Fruit fly (Drosophila melanogaster) whole organism, embryonic: ENCODE data around the gene Mvb12.

Experiments used
- BEAF-32 ChIP-seq: fragments of 200-800 bp; sonication (Bioruptor generic); optimal IDR thresholded peaks from 3 replicates; lab custom pipeline; 2017; ENCODE audit warnings: missing biosample characterization, missing genetic modification characterization, mild to moderate bottlenecking, moderate library complexity, missing genetic modification reagents
- CG10274 ChIP-seq: fragments of 200-800 bp; sonication (Bioruptor generic); optimal IDR thresholded peaks from 3 replicates; lab custom pipeline; 2017; ENCODE audit warnings: missing biosample characterization, mild to moderate bottlenecking, missing genetic modification characterization
- CG10543 ChIP-seq: fragments of 200-800 bp; sonication (Bioruptor generic); optimal IDR thresholded peaks from 3 replicates; lab custom pipeline; 2017; ENCODE audit warnings: missing biosample characterization, mild to moderate bottlenecking, missing genetic modification characterization, moderate library complexity
- CG10565 ChIP-seq: fragments of 200-800 bp; sonication (Bioruptor generic); optimal IDR thresholded peaks from 3 replicates; lab custom pipeline; 2016; ENCODE audit warnings: missing biosample characterization, mild to moderate bottlenecking, missing genetic modification characterization
- CG13287 ChIP-seq: fragments of 200-800 bp; sonication (Bioruptor generic); IDR thresholded peaks from 2 replicates; pipeline ENCODE4 v1.3.6; 2022; ENCODE audit warnings: missing biosample characterization, missing genetic modification characterization; ENCODE audit not compliant: partially characterized antibody
- CG13296 ChIP-seq: fragments of 200-800 bp; sonication (Bioruptor generic); optimal IDR thresholded peaks from 3 replicates; lab custom pipeline; 2018; ENCODE audit warnings: missing biosample characterization, mild to moderate bottlenecking, missing genetic modification characterization
- CG14667 ChIP-seq: fragments of 200-800 bp; sonication (Bioruptor generic); IDR thresholded peaks from 2 replicates; pipeline ENCODE4 v1.3.6; 2022; ENCODE audit warnings: missing biosample characterization, missing genetic modification characterization
- CG15011 ChIP-seq: fragments of 200-800 bp; sonication (Bioruptor generic); optimal IDR thresholded peaks from 3 replicates; lab custom pipeline; 2018; ENCODE audit warnings: missing biosample characterization, mild to moderate bottlenecking, missing genetic modification characterization
- CG15514 ChIP-seq: fragments of 200-800 bp; sonication (Bioruptor generic); optimal IDR thresholded peaks from 3 replicates; lab custom pipeline; 2017; ENCODE audit warnings: missing biosample characterization, missing genetic modification characterization, mild to moderate bottlenecking, moderate library complexity, missing genetic modification reagents
- CG17359 ChIP-seq: fragments of 200-800 bp; sonication (Bioruptor generic); optimal IDR thresholded peaks from 3 replicates; lab custom pipeline; 2018; ENCODE audit warnings: missing biosample characterization, mild to moderate bottlenecking, missing genetic modification characterization, moderate library complexity
- CG31388 ChIP-seq: fragments of 200-800 bp; sonication (Bioruptor generic); optimal IDR thresholded peaks from 2 replicates; lab custom pipeline; 2016; ENCODE audit warnings: missing biosample characterization, missing genetic modification characterization
- CG34376 ChIP-seq: fragments of 200-800 bp; sonication (Bioruptor generic); optimal IDR thresholded peaks from 2 replicates; lab custom pipeline; 2018; ENCODE audit warnings: missing biosample characterization, mild to moderate bottlenecking, missing genetic modification characterization
- CG6854 ChIP-seq: fragments of 200-800 bp; sonication (Bioruptor generic); optimal IDR thresholded peaks from 3 replicates; lab custom pipeline; 2017; ENCODE audit warnings: missing biosample characterization, mild to moderate bottlenecking, missing genetic modification characterization
- CG7556 ChIP-seq: fragments of 200-800 bp; sonication (Bioruptor generic); optimal IDR thresholded peaks from 2 replicates; lab custom pipeline; 2017; ENCODE audit warnings: missing biosample characterization, mild to moderate bottlenecking, missing genetic modification characterization
- CG7928 ChIP-seq: fragments of 200-800 bp; sonication (Bioruptor generic); optimal IDR thresholded peaks from 2 replicates; lab custom pipeline; 2017; ENCODE audit warnings: missing biosample characterization, mild to moderate bottlenecking, missing genetic modification characterization
- CG8290 ChIP-seq, 3 experiments: fragments of 200-800 bp; sonication (Bioruptor generic); optimal IDR thresholded peaks; 2 replicates each; lab custom pipeline; 2016 to 2019; ENCODE audit warnings: missing biosample characterization in 3 of 3, missing genetic modification characterization in 3 of 3, mild to moderate bottlenecking in 2 of 3, moderate library complexity in 1 of 3
- CG8388 ChIP-seq: fragments of 200-800 bp; sonication (Bioruptor generic); optimal IDR thresholded peaks from 2 replicates; lab custom pipeline; 2019; ENCODE audit warnings: missing biosample characterization, mild to moderate bottlenecking, missing genetic modification characterization, moderate library complexity
- CG9727 ChIP-seq: fragments of 200-800 bp; sonication (Bioruptor generic); optimal IDR thresholded peaks from 3 replicates; lab custom pipeline; 2017; ENCODE audit warnings: missing biosample characterization, mild to moderate bottlenecking, missing genetic modification characterization
- CTCF ChIP-seq: fragments of 200-800 bp; sonication (Bioruptor generic); optimal IDR thresholded peaks from 2 replicates; lab custom pipeline; 2017; ENCODE audit warnings: missing biosample characterization, mild to moderate bottlenecking, missing genetic modification characterization, moderate library complexity
- Dp ChIP-seq: fragments of 200-800 bp; sonication (Bioruptor generic); optimal IDR thresholded peaks from 2 replicates; lab custom pipeline; 2018; ENCODE audit warnings: missing biosample characterization, mild to moderate bottlenecking, missing genetic modification characterization, moderate library complexity
- Dref ChIP-seq: fragments of 200-800 bp; sonication (Bioruptor generic); IDR thresholded peaks from 2 replicates; pipeline ENCODE4 v1.3.6; 2022; ENCODE audit warnings: missing biosample characterization, missing genetic modification characterization
- Drgx ChIP-seq: fragments of 200-800 bp; sonication (Bioruptor generic); IDR thresholded peaks from 2 replicates; pipeline ENCODE4 v1.3.6; 2022; ENCODE audit warnings: missing biosample characterization, missing genetic modification characterization
- Elba2 ChIP-seq: fragments of 200-800 bp; sonication (Bioruptor generic); optimal IDR thresholded peaks from 3 replicates; lab custom pipeline; 2016; ENCODE audit warnings: missing biosample characterization, missing genetic modification characterization
- Gsc ChIP-seq: fragments of 200-800 bp; sonication (Bioruptor generic); IDR thresholded peaks from 2 replicates; pipeline ENCODE4 v1.3.6; 2022; ENCODE audit warnings: missing biosample characterization, missing genetic modification characterization
- Hr78 ChIP-seq, 2 experiments: fragments of 200-800 bp in 1 of 2; fragments of >200 bp in 1 of 2; sonication (Bioruptor generic) in 1 of 2; optimal IDR thresholded peaks; 2 replicates each; lab custom pipeline; 2017 to 2019; ENCODE audit warnings: missing biosample characterization in 2 of 2, missing genetic modification characterization in 2 of 2, mild to moderate bottlenecking in 1 of 2, moderate library complexity in 1 of 2
- Lim3 ChIP-seq: fragments of 200-800 bp; sonication (Bioruptor generic); IDR thresholded peaks from 2 replicates; pipeline ENCODE4 v1.3.6; 2022; ENCODE audit warnings: missing biosample characterization, missing genetic modification characterization
- PHDP ChIP-seq: fragments of 200-800 bp; sonication (Bioruptor generic); optimal IDR thresholded peaks from 3 replicates; lab custom pipeline; 2018; ENCODE audit warnings: missing biosample characterization, mild to moderate bottlenecking, missing genetic modification characterization, moderate library complexity
- Sin3A ChIP-seq: fragments of >200 bp; optimal IDR thresholded peaks from 2 replicates; lab custom pipeline; 2018
- Xbp1 ChIP-seq: fragments of 200-800 bp; sonication (Bioruptor generic); optimal IDR thresholded peaks from 3 replicates; lab custom pipeline; 2016; ENCODE audit warnings: missing biosample characterization, mild to moderate bottlenecking, missing genetic modification characterization
- ara ChIP-seq: fragments of 200-800 bp; sonication (Bioruptor generic); IDR thresholded peaks from 2 replicates; pipeline ENCODE4 v1.3.6; 2022; ENCODE audit warnings: missing biosample characterization, missing genetic modification characterization
- danr ChIP-seq: fragments of 200-800 bp; sonication (Bioruptor generic); IDR thresholded peaks from 2 replicates; pipeline ENCODE4 v1.3.6; 2022; ENCODE audit warnings: missing biosample characterization, missing genetic modification characterization
- exex ChIP-seq: fragments of 200-800 bp; sonication (Bioruptor generic); optimal IDR thresholded peaks from 4 replicates; lab custom pipeline; 2018; ENCODE audit warnings: missing biosample characterization, mild to moderate bottlenecking, missing genetic modification characterization, moderate library complexity
- fu2 ChIP-seq: fragments of 200-800 bp; sonication (Bioruptor generic); optimal IDR thresholded peaks from 2 replicates; lab custom pipeline; 2016; ENCODE audit warnings: missing biosample characterization, missing genetic modification characterization
- gfzf ChIP-seq: fragments of 200-800 bp; sonication (Bioruptor generic); optimal IDR thresholded peaks from 2 replicates; lab custom pipeline; 2016; ENCODE audit warnings: missing biosample characterization, mild to moderate bottlenecking, missing genetic modification characterization, moderate library complexity
- insv ChIP-seq, 2 experiments: fragments of 200-800 bp; sonication (Bioruptor generic); optimal IDR thresholded peaks; 3 replicates each; lab custom pipeline; 2016 to 2018; ENCODE audit warnings: missing biosample characterization in 2 of 2, missing genetic modification characterization in 2 of 2
- inv ChIP-seq: fragments of 200-800 bp; sonication (Bioruptor generic); IDR thresholded peaks from 2 replicates; pipeline ENCODE4 v1.3.6; 2022; ENCODE audit warnings: missing biosample characterization, missing genetic modification characterization; ENCODE audit not compliant: partially characterized antibody
- luna ChIP-seq: fragments of 200-800 bp; sonication (Bioruptor generic); optimal IDR thresholded peaks from 2 replicates; lab custom pipeline; 2016; ENCODE audit warnings: missing biosample characterization, missing genetic modification characterization
- mirr ChIP-seq: fragments of 200-800 bp; sonication (Bioruptor generic); optimal IDR thresholded peaks from 3 replicates; lab custom pipeline; 2018; ENCODE audit warnings: missing biosample characterization, mild to moderate bottlenecking, missing genetic modification characterization
- nerfin-1 ChIP-seq: fragments of 200-800 bp; sonication (Bioruptor generic); optimal IDR thresholded peaks from 3 replicates; lab custom pipeline; 2019; ENCODE audit warnings: missing biosample characterization, mild to moderate bottlenecking, missing genetic modification characterization, moderate library complexity
- nom ChIP-seq: fragments of 200-800 bp; sonication (Bioruptor generic); optimal IDR thresholded peaks from 2 replicates; lab custom pipeline; 2017; ENCODE audit warnings: missing biosample characterization, missing genetic modification characterization, mild to moderate bottlenecking, moderate library complexity, missing genetic modification reagents
- prd ChIP-seq, 3 experiments: fragments of >200 bp in 2 of 3; fragments of 200-800 bp in 1 of 3; sonication (Bioruptor generic) in 1 of 3; optimal IDR thresholded peaks in 2 of 3; IDR thresholded peaks in 1 of 3; 2 replicates in 2 of 3; 3 replicates in 1 of 3; pipeline versions ENCODE4 v1.3.6 to Lab custom; 2017 to 2022; ENCODE audit warnings: missing biosample characterization in 1 of 3, missing genetic modification characterization in 1 of 3
- row ChIP-seq: fragments of 200-800 bp; sonication (Bioruptor generic); IDR thresholded peaks from 3 replicates; pipeline ENCODE4 v1.3.6; 2022; ENCODE audit warnings: missing biosample characterization, missing genetic modification characterization
- sqz ChIP-seq: fragments of 200-800 bp; sonication (Bioruptor generic); optimal IDR thresholded peaks from 3 replicates; lab custom pipeline; 2018; ENCODE audit warnings: missing biosample characterization, mild to moderate bottlenecking, missing genetic modification characterization
- sug ChIP-seq: fragments of 200-800 bp; optimal IDR thresholded peaks from 2 replicates; lab custom pipeline; 2019; ENCODE audit warnings: missing biosample characterization, mild to moderate bottlenecking, missing genetic modification characterization, moderate library complexity
- unc-4 ChIP-seq: fragments of 200-800 bp; sonication (Bioruptor generic); IDR thresholded peaks from 2 replicates; pipeline ENCODE4 v1.3.6; 2022; ENCODE audit warnings: missing biosample characterization, missing genetic modification characterization; ENCODE audit not compliant: partially characterized antibody
- wdn ChIP-seq: fragments of 200-800 bp; sonication (Bioruptor generic); IDR thresholded peaks from 2 replicates; pipeline ENCODE4 v1.3.6; 2022; ENCODE audit warnings: missing biosample characterization, missing genetic modification characterization

Gene Mvb12

DNA sequence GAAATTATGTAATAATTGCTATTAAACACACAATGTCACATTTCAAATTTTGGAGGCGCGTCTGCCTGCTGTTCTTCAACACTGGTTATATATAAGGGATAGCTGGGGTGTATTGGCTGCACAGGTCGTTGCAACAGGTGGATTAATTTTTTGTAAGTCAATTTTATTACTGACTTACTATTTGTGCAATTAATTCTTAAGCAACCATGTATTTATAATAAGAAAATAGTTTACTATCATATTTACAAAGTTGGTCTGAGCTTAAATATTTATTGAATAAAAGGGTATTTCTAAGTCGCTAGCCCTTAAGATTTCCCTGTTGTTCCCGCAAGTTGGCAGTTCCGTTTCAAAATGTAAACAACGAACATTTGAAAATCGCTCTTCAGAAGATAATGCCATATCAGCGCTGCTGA is 8.3 kb downstream of the Mvb12 start, which contains the start of gene RhoGAP16F (continued):
- peak; percentile 24 for TF ChIP-seq CG6854
- TF ChIP-seq CG10565, result peak; percentile 9
- peak; percentile 84 for TF ChIP-seq PHDP (tag; lab: Kevin White, UChicago)
- no peak for TF ChIP-seq inv (GFP tag; lab: Robert Waterston, UW)
- peak; percentile 76 for TF ChIP-seq CG7556
- TF ChIP-seq CTCF (GFP tag; lab: Kevin White, UChicago), result peak; percentile 26
- TF ChIP-seq Lim3 (GFP tag; lab: Robert Waterston, UW), result peak; percentile 22; the same call in 1 of the 2 replicates
- TF ChIP-seq CG15011 (GFP tag; lab: Kevin White, UChicago), result peak; percentile 77
- TF ChIP-seq wdn, result peak; percentile 80
- TF ChIP-seq ara (GFP tag; lab: Robert Waterston, UW), result peak; percentile 79
- peak; percentile 70 for TF ChIP-seq CG31388 (GFP tag; lab: Kevin White, UChicago)
- TF ChIP-seq prd (optimal IDR thresholded peaks at IDR 0.05; lab: Kevin White, UChicago), result no peak
- peak; percentile 93 for TF ChIP-seq prd (GFP tag; IDR thresholded peaks at IDR 0.05; lab: Robert Waterston, UW)

DNA sequence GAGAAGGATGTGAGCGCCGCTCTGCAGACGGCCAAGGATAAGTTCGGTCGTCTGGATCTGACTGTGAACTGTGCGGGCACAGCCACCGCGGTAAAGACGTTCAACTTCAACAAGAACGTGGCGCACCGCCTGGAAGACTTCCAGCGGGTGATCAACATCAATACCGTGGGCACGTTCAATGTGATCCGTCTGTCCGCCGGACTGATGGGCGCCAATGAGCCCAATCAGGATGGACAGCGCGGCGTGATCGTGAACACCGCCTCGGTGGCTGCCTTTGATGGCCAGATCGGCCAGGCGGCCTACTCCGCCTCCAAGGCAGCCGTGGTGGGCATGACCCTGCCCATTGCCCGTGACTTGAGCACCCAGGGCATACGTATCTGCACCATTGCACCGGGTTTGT is 9.0 kb downstream of the Mvb12 start:
- TF ChIP-seq sqz (GFP tag; lab: Kevin White, UChicago), result no peak
- no peak for TF ChIP-seq Gsc (GFP tag; lab: Robert Waterston, UW)
- TF ChIP-seq CG8388 (GFP tag; lab: Kevin White, UChicago), result no peak
- no peak for TF ChIP-seq Dref
- no peak for TF ChIP-seq danr (GFP tag; lab: Robert Waterston, UW)
- TF ChIP-seq CG9727 (GFP tag; lab: Kevin White, UChicago), result no peak
- no peak for TF ChIP-seq luna (GFP tag; lab: Kevin White, UChicago)
- TF ChIP-seq CG7928 (GFP tag; lab: Kevin White, UChicago), result no peak

DNA sequence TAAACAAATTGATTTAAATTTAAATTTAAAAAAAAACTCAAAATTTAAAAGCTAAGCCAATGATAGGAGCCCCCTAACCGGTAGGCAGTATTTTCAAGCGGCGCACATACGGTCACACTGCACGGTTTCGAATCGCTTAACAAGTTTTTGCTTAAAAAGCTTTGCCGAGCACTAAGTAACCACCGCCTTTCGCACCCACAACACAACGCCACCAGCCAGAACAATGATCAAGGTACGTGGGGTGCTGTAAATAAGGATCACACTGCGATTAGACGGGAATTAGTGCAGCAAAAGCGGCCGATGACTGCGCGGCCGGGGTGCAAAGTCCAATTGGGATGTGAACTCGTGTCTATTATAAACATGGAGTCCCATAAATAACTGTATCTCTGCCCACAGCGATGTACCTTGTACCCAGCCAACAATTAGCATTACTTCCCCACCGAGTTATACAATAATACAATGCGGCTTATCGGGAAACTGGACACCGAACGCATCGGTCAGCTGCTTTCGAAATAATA is 9.9 kb downstream of the Mvb12 start, which contains the start of gene scu:
TSS of gene scu (plus strand) at position 101 of the 518 bp plus-strand sequence.
- TF ChIP-seq Dref, result 0 out of 2 replicates have a peak, but pooled peaks have one; percentile 27
- peak; percentile 25 for TF ChIP-seq BEAF-32 (GFP tag; lab: Kevin White, UChicago)
- TF ChIP-seq mirr (GFP tag; lab: Kevin White, UChicago), result peak; percentile 50
- peak; percentile 64 for TF ChIP-seq gfzf (GFP tag; lab: Kevin White, UChicago)
- peak; percentile 70 for TF ChIP-seq Elba2 (GFP tag; lab: Kevin White, UChicago)
- peak; percentile 60; the same call in 2 of the 3 replicates for TF ChIP-seq row (GFP tag; lab: Robert Waterston, UW)
- TF ChIP-seq CG13287 (GFP tag; lab: Robert Waterston, UW), result 0 out of 2 replicates have a peak, but pooled peaks have one; percentile 5
- TF ChIP-seq CTCF (GFP tag; lab: Kevin White, UChicago), result no peak
- no peak for TF ChIP-seq CG10274 (GFP tag; lab: Kevin White, UChicago)
- TF ChIP-seq CG17359, result no peak
- peak; percentile 49 for TF ChIP-seq CG34376 (GFP tag; lab: Kevin White, UChicago)
- no peak for TF ChIP-seq Hr78 (GFP tag; optimal IDR thresholded peaks at IDR 0.05; lab: Kevin White, UChicago)
- TF ChIP-seq sug, result peak; percentile 12
- TF ChIP-seq CG10543 (GFP tag; lab: Kevin White, UChicago), result peak; percentile 3
- peak; percentile 31 for TF ChIP-seq CG15514 (GFP tag; lab: Kevin White, UChicago)
- peak; percentile 98 for TF ChIP-seq nom (GFP tag; lab: Kevin White, UChicago)
- peak; percentile 78 for TF ChIP-seq Drgx (GFP tag; lab: Robert Waterston, UW)
- TF ChIP-seq CG8290 (GFP tag; optimal IDR thresholded peaks at IDR 0.05; lab: Kevin White, UChicago), result no peak
- peak in 1 of 2 experiments; percentile 61 for TF ChIP-seq CG8290 (tag; optimal IDR thresholded peaks at IDR 0.05; lab: Kevin White, UChicago)
- peak; percentile 20 for TF ChIP-seq CG13296 (GFP tag; lab: Kevin White, UChicago)
- TF ChIP-seq insv (GFP tag; optimal IDR thresholded peaks at IDR 0.05; lab: Kevin White, UChicago), result peak in 1 of 2 experiments; percentile 73
- no peak for TF ChIP-seq CG14667
- TF ChIP-seq Sin3A, result peak; percentile 2
- no peak for TF ChIP-seq nerfin-1 (tag; lab: Kevin White, UChicago)
- TF ChIP-seq Xbp1 (GFP tag; lab: Kevin White, UChicago), result no peak
- peak; percentile 40 for TF ChIP-seq exex (tag; lab: Kevin White, UChicago)
- peak; percentile 46 for TF ChIP-seq Dp (GFP tag; lab: Kevin White, UChicago)
- 0 out of 2 replicates have a peak, but pooled peaks have one; percentile 13 for TF ChIP-seq unc-4 (GFP tag; lab: Robert Waterston, UW)
- TF ChIP-seq fu2 (GFP tag; lab: Kevin White, UChicago), result no peak
